Fruit fly (Drosophila melanogaster) whole organism, wandering third instar larva: ENCODE data around the gene red.

Experiments
- Abd-B ChIP-seq: fragments of >200 bp; optimal IDR thresholded peaks from 2 replicates; lab custom pipeline; 2017; ENCODE audit warnings: missing biosample characterization, missing genetic modification characterization
- CG32264 ChIP-seq: fragments of 200-800 bp; sonication (Bioruptor generic); optimal IDR thresholded peaks from 2 replicates; lab custom pipeline; 2016; ENCODE audit warnings: missing biosample characterization, missing genetic modification characterization
- CG9705 ChIP-seq: fragments of 200-800 bp; sonication (Bioruptor generic); optimal IDR thresholded peaks from 2 replicates; lab custom pipeline; 2018; ENCODE audit warnings: missing biosample characterization, mild to moderate bottlenecking, missing genetic modification characterization
- CrebA ChIP-seq: fragments of 200-800 bp; sonication (Bioruptor generic); optimal IDR thresholded peaks from 2 replicates; lab custom pipeline; 2016; ENCODE audit warnings: missing biosample characterization, mild to moderate bottlenecking, missing genetic modification characterization, borderline replicate concordance
- Dfd ChIP-seq: fragments of >200 bp; optimal IDR thresholded peaks from 2 replicates; lab custom pipeline; 2017; ENCODE audit warnings: missing biosample characterization, missing genetic modification characterization
- Dif ChIP-seq: fragments of 200-275, 200-300 bp; sonication (Bioruptor generic); optimal IDR thresholded peaks from 2 replicates; lab custom pipeline; 2018; ENCODE audit warnings: missing biosample characterization, missing genetic modification characterization; ENCODE audit not compliant: partially characterized antibody
- GATAd ChIP-seq: sonication (Bioruptor generic); optimal IDR thresholded peaks from 2 replicates; lab custom pipeline; 2016; ENCODE audit warnings: missing biosample characterization, missing genetic modification characterization
- HLH106 ChIP-seq: fragments of 200-800 bp; optimal IDR thresholded peaks from 3 replicates; lab custom pipeline; 2019; ENCODE audit warnings: missing biosample characterization, mild to moderate bottlenecking, missing genetic modification characterization, moderate library complexity
- Hnf4 ChIP-seq: fragments of 200-800 bp; sonication (Bioruptor generic); optimal IDR thresholded peaks from 2 replicates; lab custom pipeline; 2016; ENCODE audit warnings: missing biosample characterization, mild to moderate bottlenecking, missing genetic modification characterization
- Hr78 ChIP-seq: fragments of >200 bp; optimal IDR thresholded peaks from 2 replicates; lab custom pipeline; 2017; ENCODE audit warnings: missing biosample characterization, missing genetic modification characterization
- Hr83 ChIP-seq: fragments of 200-300 bp; sonication (Bioruptor generic); optimal IDR thresholded peaks from 2 replicates; lab custom pipeline; 2016; ENCODE audit warnings: missing biosample characterization, mild to moderate bottlenecking, missing genetic modification characterization, moderate library complexity; ENCODE audit not compliant: poor library complexity, severe bottlenecking
- Jra ChIP-seq: sonication (Bioruptor generic); optimal IDR thresholded peaks from 2 replicates; lab custom pipeline; 2016; ENCODE audit warnings: missing biosample characterization, missing genetic modification characterization
- Mio ChIP-seq: sonication (Bioruptor generic); optimal IDR thresholded peaks from 2 replicates; lab custom pipeline; 2016; ENCODE audit warnings: missing biosample characterization, missing genetic modification characterization
- Myc ChIP-seq: fragments of >200 bp; optimal IDR thresholded peaks from 2 replicates; lab custom pipeline; 2017
- N ChIP-seq: fragments of >200 bp; optimal IDR thresholded peaks from 2 replicates; lab custom pipeline; 2018; ENCODE audit warnings: missing biosample characterization, missing external identifiers, missing genetic modification characterization
- OdsH ChIP-seq: fragments of 200-800 bp; sonication (Bioruptor generic); optimal IDR thresholded peaks from 2 replicates; lab custom pipeline; 2016; ENCODE audit warnings: missing biosample characterization, mild to moderate bottlenecking, missing genetic modification characterization
- Rel ChIP-seq, 2 experiments: fragments of 200-800 bp; sonication (Bioruptor generic) in 1 of 2; optimal IDR thresholded peaks; 2 replicates in 1 of 2; 3 replicates in 1 of 2; lab custom pipeline; 2016 to 2019; ENCODE audit warnings: mild to moderate bottlenecking in 2 of 2, missing biosample characterization in 2 of 2, missing genetic modification characterization in 2 of 2, moderate library complexity in 1 of 2
- Sp1 ChIP-seq: fragments of 200-800 bp; sonication (Bioruptor generic); optimal IDR thresholded peaks from 3 replicates; lab custom pipeline; 2019; ENCODE audit warnings: missing biosample characterization, mild to moderate bottlenecking, missing genetic modification characterization, moderate library complexity
- Vsx2 ChIP-seq: fragments of 200-300, 225-300 bp; sonication (Bioruptor generic); optimal IDR thresholded peaks from 2 replicates; lab custom pipeline; 2018; ENCODE audit warnings: missing biosample characterization, missing genetic modification characterization; ENCODE audit not compliant: partially characterized antibody
- br ChIP-seq: fragments of 200-800 bp; sonication (Bioruptor generic); optimal IDR thresholded peaks from 2 replicates; lab custom pipeline; 2016; ENCODE audit warnings: missing biosample characterization, missing genetic modification characterization
- brk ChIP-seq: fragments of 200-800 bp; sonication (Bioruptor generic); optimal IDR thresholded peaks from 2 replicates; lab custom pipeline; 2016; ENCODE audit warnings: missing biosample characterization, mild to moderate bottlenecking, missing genetic modification characterization
- dl ChIP-seq, 2 experiments: fragments of 175-275, 200-275 bp in 1 of 2; fragments of 200-275 bp in 1 of 2; sonication (Bioruptor generic); optimal IDR thresholded peaks; lab custom pipeline; 2018; ENCODE audit warnings: mild to moderate bottlenecking in 2 of 2, missing biosample characterization in 2 of 2, missing genetic modification characterization in 2 of 2, moderate library complexity in 2 of 2; ENCODE audit not compliant: partially characterized antibody in 2 of 2, insufficient read depth in 1 of 2
- dmrt93B ChIP-seq: fragments of 200-800 bp; sonication (Bioruptor generic); optimal IDR thresholded peaks from 2 replicates; lab custom pipeline; 2018; ENCODE audit warnings: missing biosample characterization, mild to moderate bottlenecking, missing genetic modification characterization
- dsf ChIP-seq: sonication (Bioruptor generic); optimal IDR thresholded peaks from 2 replicates; lab custom pipeline; 2016; ENCODE audit warnings: missing biosample characterization, missing genetic modification characterization, borderline replicate concordance
- ey ChIP-seq: fragments of 200-800 bp; sonication (Bioruptor generic); optimal IDR thresholded peaks from 2 replicates; lab custom pipeline; 2016; ENCODE audit warnings: missing biosample characterization, missing genetic modification characterization
- foxo ChIP-seq, 2 experiments: fragments of 200-800 bp; sonication (Bioruptor generic); optimal IDR thresholded peaks; 2 replicates in 1 of 2; 3 replicates in 1 of 2; lab custom pipeline; 2016 to 2017; ENCODE audit warnings: missing biosample characterization in 2 of 2, missing genetic modification characterization in 2 of 2
- fru ChIP-seq: fragments of 200-800 bp; sonication (Bioruptor generic); optimal IDR thresholded peaks from 3 replicates; lab custom pipeline; 2016; ENCODE audit warnings: missing biosample characterization, mild to moderate bottlenecking, missing genetic modification characterization
- h ChIP-seq: fragments of 200-800 bp; sonication (Bioruptor generic); optimal IDR thresholded peaks from 3 replicates; lab custom pipeline; 2016; ENCODE audit warnings: missing biosample characterization, mild to moderate bottlenecking, missing genetic modification characterization
- jim ChIP-seq: fragments of 175-275, 200-325 bp; sonication (Bioruptor generic); optimal IDR thresholded peaks from 2 replicates; lab custom pipeline; 2016; ENCODE audit warnings: missing biosample characterization, mild to moderate bottlenecking, missing genetic modification characterization
- lola ChIP-seq: fragments of >200 bp; optimal IDR thresholded peaks from 2 replicates; lab custom pipeline; 2017; ENCODE audit warnings: missing biosample characterization, missing genetic modification characterization
- pan ChIP-seq: fragments of >200 bp; optimal IDR thresholded peaks from 2 replicates; lab custom pipeline; 2017
- psq ChIP-seq: fragments of 200-800 bp; sonication (Bioruptor generic); optimal IDR thresholded peaks from 3 replicates; lab custom pipeline; 2017; ENCODE audit warnings: missing biosample characterization, mild to moderate bottlenecking, missing genetic modification characterization, moderate library complexity
- rgr ChIP-seq: fragments of 200-800 bp; sonication (Bioruptor generic); optimal IDR thresholded peaks from 3 replicates; lab custom pipeline; 2016; ENCODE audit warnings: missing biosample characterization, mild to moderate bottlenecking, missing genetic modification characterization
- sage ChIP-seq: fragments of 200-800 bp; sonication (Bioruptor generic); optimal IDR thresholded peaks from 2 replicates; lab custom pipeline; 2016; ENCODE audit warnings: missing biosample characterization, mild to moderate bottlenecking, missing genetic modification characterization
- sv ChIP-seq: fragments of 200-800 bp; sonication (Bioruptor generic); optimal IDR thresholded peaks from 3 replicates; lab custom pipeline; 2016; ENCODE audit warnings: missing biosample characterization, missing genetic modification characterization
- tai ChIP-seq: sonication (Bioruptor generic); optimal IDR thresholded peaks from 2 replicates; lab custom pipeline; 2016; ENCODE audit warnings: missing biosample characterization, missing genetic modification characterization
- usp ChIP-seq: fragments of >200 bp; optimal IDR thresholded peaks from 2 replicates; lab custom pipeline; 2017; ENCODE audit warnings: missing biosample characterization, missing genetic modification characterization
- woc ChIP-seq: sonication (Bioruptor generic); optimal IDR thresholded peaks from 2 replicates; lab custom pipeline; 2016; ENCODE audit warnings: missing biosample characterization, mild to moderate bottlenecking, missing genetic modification characterization

Gene red

DNA sequence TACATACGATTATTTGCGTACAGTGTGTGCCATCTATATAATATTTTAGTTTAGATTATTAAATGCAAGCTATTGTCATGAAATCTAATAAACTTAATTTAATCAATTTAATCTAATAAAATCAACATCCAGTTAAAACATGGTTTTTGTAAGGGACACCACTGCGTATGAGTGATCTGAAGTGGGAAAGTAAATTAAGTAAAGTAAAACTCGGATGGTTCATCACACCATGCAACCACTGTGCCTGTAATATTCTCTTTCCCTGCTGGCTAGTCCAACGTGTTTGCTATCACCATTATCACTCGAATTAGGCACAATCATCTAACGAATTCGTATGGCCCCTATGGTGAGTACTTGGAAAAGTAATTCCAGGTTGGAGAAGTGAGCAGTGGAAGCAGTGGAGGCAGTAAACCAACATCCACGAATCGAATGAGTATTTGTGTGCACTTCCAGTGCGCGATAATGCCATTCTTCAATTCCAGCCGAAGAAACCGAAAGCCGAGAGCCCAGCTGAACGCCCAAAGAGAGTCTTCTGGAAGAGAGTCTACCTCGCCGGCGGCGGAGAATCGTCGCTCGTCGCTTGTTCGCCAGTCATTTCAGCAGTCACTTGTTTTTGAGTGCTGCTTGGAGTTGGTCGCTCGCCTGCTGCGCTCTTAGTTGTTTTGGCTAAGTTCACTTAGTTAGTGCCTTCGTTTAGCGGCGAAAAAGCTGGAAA is at the start of gene red:
red (plus strand) TSS at position 403 of the 715 bp plus-strand sequence.
- TF ChIP-seq Dif (GFP tag; lab: Kevin White, UChicago) (peak; percentile 92), usp (GFP tag; lab: Kevin White, UChicago) (no peak), dl (GFP tag; optimal IDR thresholded peaks at IDR 0.05; lab: Kevin White, UChicago; ENCODE audit: insufficient read depth in 1 of 2, partially characterized antibody in 2 of 2) (peak; percentile 65 to 77), CG9705 (no peak), ey (GFP tag; lab: Kevin White, UChicago) (peak; percentile 45), woc (GFP tag; lab: Kevin White, UChicago) (peak; percentile 14), OdsH (peak; percentile 50), Dfd (GFP tag; lab: Kevin White, UChicago) (no peak), foxo (GFP tag; optimal IDR thresholded peaks at IDR 0.05; lab: Kevin White, UChicago) (peak in 1 of 2 experiments; percentile 55), Abd-B (no peak), Rel (GFP tag; optimal IDR thresholded peaks at IDR 0.05; lab: Kevin White, UChicago) (no peak), Rel (tag; optimal IDR thresholded peaks at IDR 0.05; lab: Kevin White, UChicago) (peak; percentile 35), dsf (no peak), Jra (GFP tag; lab: Kevin White, UChicago) (peak; percentile 41), Hr83 (GFP tag; lab: Kevin White, UChicago) (peak; percentile 82), Vsx2 (GFP tag; lab: Kevin White, UChicago) (peak; percentile 38), rgr (GFP tag; lab: Kevin White, UChicago) (peak; percentile 60), fru (peak; percentile 86), HLH106 (tag; lab: Kevin White, UChicago) (peak; percentile 43), lola (GFP tag; lab: Kevin White, UChicago) (no peak), pan (lab: Kevin White, UChicago) (no peak), GATAd (no peak), Myc (lab: Kevin White, UChicago) (no peak), Hr78 (GFP tag; lab: Kevin White, UChicago) (no peak), Hnf4 (GFP tag; lab: Kevin White, UChicago) (peak; percentile 38), Mio (GFP tag; lab: Kevin White, UChicago) (no peak), psq (GFP tag; lab: Kevin White, UChicago) (peak; percentile 50), Sp1 (GFP tag; lab: Kevin White, UChicago) (peak; percentile 18), sage (GFP tag; lab: Kevin White, UChicago) (peak; percentile 45), CrebA (GFP tag; lab: Kevin White, UChicago) (peak; percentile 62), N (GFP tag; lab: Kevin White, UChicago) (no peak), br (peak; percentile 13), h (peak; percentile 61), brk (peak; percentile 57), tai (GFP tag; lab: Kevin White, UChicago) (peak; percentile 11), sv (GFP tag; lab: Kevin White, UChicago) (peak; percentile 39), dmrt93B (GFP tag; lab: Kevin White, UChicago) (no peak), CG32264 (GFP tag; lab: Kevin White, UChicago) (no peak), jim (GFP tag; lab: Kevin White, UChicago) (peak; percentile 48)

DNA sequence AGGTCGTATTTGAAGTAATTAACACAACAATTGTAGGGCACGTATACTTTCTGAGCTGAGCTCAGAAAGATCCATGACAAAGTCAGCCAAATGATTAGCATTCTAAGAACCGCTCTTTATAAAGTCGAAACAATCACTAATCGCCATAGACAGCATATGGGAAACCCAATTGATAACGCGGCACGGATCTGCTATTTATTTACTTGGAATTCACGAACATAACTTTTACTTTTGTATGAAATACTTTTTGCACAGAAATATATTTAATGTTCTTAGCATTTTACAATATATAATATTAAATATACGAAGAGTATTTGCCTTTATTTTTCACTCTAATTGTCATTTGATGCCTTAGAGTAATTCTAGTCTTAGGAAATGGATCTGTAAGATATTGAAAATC is 44.3 kb upstream of the red start, which contains the start of gene CG43291:
CG43291 (minus strand) TSS at position 101 of the 400 bp plus-strand sequence.
- TF ChIP-seq br (no peak), Dif (GFP tag; lab: Kevin White, UChicago) (no peak), dsf (no peak)
